Worm (Caenorhabditis elegans) whole organism, mixed stage, embryonic: ENCODE results near the gene F20D6.8.

Experiments
- ceh-43 ChIP-seq: fragments of 200-800 bp; sonication (Bioruptor generic); optimal IDR thresholded peaks from 2 replicates; lab custom pipeline; 2018; ENCODE audit warnings: mild to moderate bottlenecking, missing genetic modification characterization, moderate library complexity, missing compliant biosample characterization
- ces-1 ChIP-seq: fragments of 150-350 bp; optimal IDR thresholded peaks from 2 replicates; lab custom pipeline; 2014; ENCODE audit warnings: missing biosample characterization, missing genetic modification reagents, missing genetic modification characterization
- elt-3 ChIP-seq: fragments of 150-350 bp; optimal IDR thresholded peaks from 2 replicates; lab custom pipeline; 2014; ENCODE audit warnings: missing biosample characterization, missing genetic modification characterization
- lsy-2 ChIP-seq: fragments of 150-350 bp; optimal IDR thresholded peaks from 2 replicates; lab custom pipeline; 2014; ENCODE audit warnings: missing biosample characterization, missing genetic modification characterization
- mep-1 ChIP-seq: fragments of 150-350 bp; optimal IDR thresholded peaks from 2 replicates; lab custom pipeline; 2017; ENCODE audit warnings: missing biosample characterization, missing genetic modification reagents, missing genetic modification characterization, inconsistent platforms
- nhr-237 ChIP-seq: fragments of 150-350 bp; optimal IDR thresholded peaks from 2 replicates; lab custom pipeline; 2014; ENCODE audit warnings: missing biosample characterization, missing genetic modification characterization
- nhr-76 ChIP-seq: sonication (generic microtip); optimal IDR thresholded peaks from 2 replicates; lab custom pipeline; 2017; ENCODE audit warnings: missing biosample characterization, missing genetic modification characterization
- snpc-4 ChIP-seq: fragments of 150-350 bp; optimal IDR thresholded peaks from 2 replicates; lab custom pipeline; 2014; ENCODE audit warnings: missing biosample characterization, missing genetic modification characterization
- unc-39 ChIP-seq: fragments of 150-350 bp; optimal IDR thresholded peaks from 2 replicates; lab custom pipeline; 2014; ENCODE audit warnings: missing biosample characterization, missing genetic modification characterization
- unc-62 ChIP-seq: fragments of 150-350 bp; optimal IDR thresholded peaks from 2 replicates; lab custom pipeline; 2014; ENCODE audit warnings: missing biosample characterization, missing genetic modification reagents, missing genetic modification characterization
- ztf-11 ChIP-seq: fragments of 150-350 bp; optimal IDR thresholded peaks from 2 replicates; lab custom pipeline; 2014; ENCODE audit warnings: missing biosample characterization, missing genetic modification characterization

- TF ChIP-seq ceh-43: no peak
- TF ChIP-seq unc-62: no peak
- no peak for TF ChIP-seq lsy-2 (tag; lab: Kevin White, UChicago)
- TF ChIP-seq elt-3 (tag; lab: Kevin White, UChicago): no peak
- TF ChIP-seq snpc-4 (tag; lab: Kevin White, UChicago): no peak
- no peak for TF ChIP-seq nhr-237 (tag; lab: Kevin White, UChicago)
- no peak for TF ChIP-seq nhr-76 (tag; lab: Kevin White, UChicago)
- no peak for TF ChIP-seq unc-39 (tag; lab: Kevin White, UChicago)
- no peak for TF ChIP-seq ces-1
- TF ChIP-seq mep-1 (tag; lab: Kevin White, UChicago): no peak
- no peak for TF ChIP-seq ztf-11
Measured at ce11 chrV:8190430-8190829, 22.4 kb upstream of the F20D6.8 start, which contains the start of gene F20D6.1.
